Worm (Caenorhabditis elegans) whole organism, L1 larva: Measurements from ENCODE around the gene nhr-121.

Source experiments
- C04F5.9 ChIP-seq: sonication (generic microtip); optimal IDR thresholded peaks from 2 replicates; lab custom pipeline; 2016; ENCODE audit warnings: missing genetic modification characterization, missing compliant biosample characterization
- C16A3.4 ChIP-seq: fragments of 150-350 bp; optimal IDR thresholded peaks from 2 replicates; lab custom pipeline; 2014; ENCODE audit warnings: missing biosample characterization, missing genetic modification characterization
- C34B4.2 ChIP-seq: sonication (generic microtip); optimal IDR thresholded peaks from 2 replicates; lab custom pipeline; 2017; ENCODE audit warnings: mild to moderate bottlenecking, missing genetic modification characterization, missing compliant biosample characterization
- F16B12.6 ChIP-seq: fragments of 150-350 bp; optimal IDR thresholded peaks from 2 replicates; lab custom pipeline; 2014; ENCODE audit warnings: missing biosample characterization, missing genetic modification characterization
- aha-1 ChIP-seq: fragments of 150-350 bp; optimal IDR thresholded peaks from 2 replicates; lab custom pipeline; 2014; ENCODE audit warnings: missing biosample characterization, missing genetic modification characterization
- alr-1 ChIP-seq: fragments of 200-800 bp; sonication (Bioruptor generic); optimal IDR thresholded peaks from 2 replicates; lab custom pipeline; 2018; ENCODE audit warnings: borderline replicate concordance, mild to moderate bottlenecking, missing genetic modification characterization, missing compliant biosample characterization
- ama-1 ChIP-seq: fragments of 150-350 bp; optimal IDR thresholded peaks from 2 replicates; lab custom pipeline; 2014
- ceh-63 ChIP-seq: fragments of 200-800 bp; sonication (Bioruptor generic); optimal IDR thresholded peaks from 2 replicates; lab custom pipeline; 2018; ENCODE audit warnings: mild to moderate bottlenecking, missing genetic modification characterization, missing compliant biosample characterization
- ceh-8 ChIP-seq: fragments of 200-800 bp; sonication (Bioruptor generic); optimal IDR thresholded peaks from 2 replicates; lab custom pipeline; 2018; ENCODE audit warnings: mild to moderate bottlenecking, missing genetic modification characterization, moderate library complexity, missing compliant biosample characterization
- ceh-82 ChIP-seq, 3 experiments: fragments of 150-350 bp in 1 of 3; sonication (generic microtip) in 2 of 3; optimal IDR thresholded peaks; 2 replicates each; lab custom pipeline; 2014 to 2017; ENCODE audit warnings: missing biosample characterization in 3 of 3, missing genetic modification characterization in 3 of 3
- ceh-88 ChIP-seq: fragments of 200-800 bp; sonication (Bioruptor generic); IDR thresholded peaks from 2 replicates; pipeline ENCODE4 v1.3.6; 2022; ENCODE audit warnings: missing genetic modification characterization, missing compliant biosample characterization
- ceh-90 ChIP-seq: sonication (generic microtip); optimal IDR thresholded peaks from 2 replicates; lab custom pipeline; 2016; ENCODE audit warnings: missing genetic modification characterization, missing compliant biosample characterization
- dpl-1 ChIP-seq, 3 experiments: fragments of 150-350 bp in 2 of 3; sonication (generic microtip) in 1 of 3; optimal IDR thresholded peaks; 2 replicates each; lab custom pipeline; 2014 to 2017; ENCODE audit warnings: missing biosample characterization in 3 of 3, missing genetic modification characterization in 3 of 3, missing genetic modification reagents in 3 of 3
- efl-3 ChIP-seq: fragments of 200-800 bp; sonication (Bioruptor generic); optimal IDR thresholded peaks from 2 replicates; lab custom pipeline; 2018; ENCODE audit warnings: mild to moderate bottlenecking, missing genetic modification characterization, missing compliant biosample characterization
- egl-13 ChIP-seq: sonication (generic microtip); optimal IDR thresholded peaks from 2 replicates; lab custom pipeline; 2016; ENCODE audit warnings: missing genotype, missing genetic modification reagents, missing genetic modification characterization, missing compliant biosample characterization
- elt-2 ChIP-seq: sonication (generic microtip); optimal IDR thresholded peaks from 2 replicates; lab custom pipeline; 2016; ENCODE audit warnings: missing genetic modification characterization, mild to moderate bottlenecking, inconsistent platforms, missing compliant biosample characterization, missing genetic modification reagents
- ets-5 ChIP-seq: fragments of 200-800 bp; sonication (Bioruptor generic); IDR thresholded peaks from 2 replicates; pipeline ENCODE4 v1.3.6; 2022; ENCODE audit warnings: missing genetic modification characterization, missing compliant biosample characterization
- hlh-17 ChIP-seq: fragments of 200-800 bp; sonication (Bioruptor generic); optimal IDR thresholded peaks from 2 replicates; lab custom pipeline; 2018; ENCODE audit warnings: missing genetic modification characterization, mild to moderate bottlenecking, missing compliant biosample characterization, moderate library complexity, borderline replicate concordance
- lin-13 ChIP-seq: fragments of 150-350 bp; optimal IDR thresholded peaks from 2 replicates; lab custom pipeline; 2014; ENCODE audit warnings: missing biosample characterization, missing genetic modification reagents, missing genetic modification characterization
- lin-14 ChIP-seq: fragments of 200-800 bp; sonication (Bioruptor generic); optimal IDR thresholded peaks from 2 replicates; lab custom pipeline; 2018; ENCODE audit warnings: mild to moderate bottlenecking, missing genetic modification characterization, moderate library complexity, missing compliant biosample characterization
- lin-35 ChIP-seq, 2 experiments: fragments of 150-350 bp; optimal IDR thresholded peaks; 2 replicates each; lab custom pipeline; 2014; ENCODE audit warnings: missing biosample characterization in 2 of 2, missing genetic modification characterization in 2 of 2, missing genetic modification reagents in 2 of 2
- lin-39 ChIP-seq: fragments of 150-350 bp; optimal IDR thresholded peaks from 2 replicates; lab custom pipeline; 2014; ENCODE audit warnings: missing biosample characterization, missing genetic modification reagents, missing genetic modification characterization
- lir-3 ChIP-seq: sonication (generic microtip); optimal IDR thresholded peaks from 2 replicates; lab custom pipeline; 2016; ENCODE audit warnings: mild to moderate bottlenecking, missing genetic modification characterization, moderate library complexity, missing compliant biosample characterization; ENCODE audit not compliant: poor library complexity
- mab-9 ChIP-seq: fragments of 200-800 bp; sonication (Bioruptor generic); IDR thresholded peaks from 2 replicates; pipeline ENCODE4 v1.3.6; 2022; ENCODE audit warnings: missing genetic modification reagents, missing genetic modification characterization, missing compliant biosample characterization
- mdl-1 ChIP-seq, 2 experiments: fragments of 150-350 bp; optimal IDR thresholded peaks; 2 replicates each; lab custom pipeline; 2014 to 2017; ENCODE audit warnings: missing biosample characterization in 2 of 2, missing genetic modification characterization in 2 of 2, inconsistent platforms in 1 of 2
- mef-2 ChIP-seq: fragments of 150-350 bp; optimal IDR thresholded peaks from 2 replicates; lab custom pipeline; 2014; ENCODE audit warnings: missing biosample characterization, missing genetic modification characterization
- mep-1 ChIP-seq: fragments of 150-350 bp; optimal IDR thresholded peaks from 2 replicates; lab custom pipeline; 2014; ENCODE audit warnings: missing biosample characterization, missing genetic modification characterization
- nhr-12 ChIP-seq: sonication (generic microtip); optimal IDR thresholded peaks from 2 replicates; lab custom pipeline; 2017; ENCODE audit warnings: missing biosample characterization, missing genetic modification characterization
- pag-3 ChIP-seq: sonication (generic microtip); optimal IDR thresholded peaks from 2 replicates; lab custom pipeline; 2017; ENCODE audit warnings: missing genetic modification characterization, mild to moderate bottlenecking, missing compliant biosample characterization, antibody characterized with exemption, borderline replicate concordance; ENCODE audit not compliant: insufficient read depth
- pqm-1 ChIP-seq: sonication (generic microtip); optimal IDR thresholded peaks from 3 replicates; lab custom pipeline; 2017; ENCODE audit warnings: missing biosample characterization, missing genetic modification characterization
- skn-1 ChIP-seq: fragments of 150-350 bp; optimal IDR thresholded peaks from 2 replicates; lab custom pipeline; 2014; ENCODE audit warnings: missing biosample characterization, missing genetic modification characterization
- snpc-4 ChIP-seq: fragments of 150-350 bp; optimal IDR thresholded peaks from 2 replicates; lab custom pipeline; 2014; ENCODE audit warnings: missing biosample characterization, missing genetic modification characterization
- sox-4 ChIP-seq: sonication (generic microtip); optimal IDR thresholded peaks from 2 replicates; lab custom pipeline; 2016; ENCODE audit warnings: missing genetic modification characterization, missing compliant biosample characterization
- swsn-7 ChIP-seq: sonication (generic microtip); optimal IDR thresholded peaks from 2 replicates; lab custom pipeline; 2016; ENCODE audit warnings: missing genetic modification characterization, missing compliant biosample characterization
- tbx-2 ChIP-seq: sonication (generic microtip); optimal IDR thresholded peaks from 2 replicates; lab custom pipeline; 2016; ENCODE audit warnings: missing genetic modification characterization, missing compliant biosample characterization
- tlp-1 ChIP-seq: fragments of 150-350 bp; optimal IDR thresholded peaks from 2 replicates; lab custom pipeline; 2014; ENCODE audit warnings: missing biosample characterization, missing genetic modification characterization
- unc-130 ChIP-seq: fragments of 150-350 bp; optimal IDR thresholded peaks from 2 replicates; lab custom pipeline; 2017; ENCODE audit warnings: missing biosample characterization, missing genetic modification characterization, inconsistent platforms
- unc-30 ChIP-seq: sonication (generic microtip); optimal IDR thresholded peaks from 2 replicates; lab custom pipeline; 2017; ENCODE audit warnings: missing biosample characterization, missing genetic modification characterization
- unc-86 ChIP-seq: sonication (generic microtip); optimal IDR thresholded peaks from 2 replicates; lab custom pipeline; 2016; ENCODE audit warnings: missing genetic modification characterization, missing compliant biosample characterization
- unc-98 ChIP-seq: fragments of 200-800 bp; sonication (Bioruptor generic); IDR thresholded peaks from 2 replicates; pipeline ENCODE4 v1.3.6; 2022; ENCODE audit warnings: missing genetic modification characterization, missing compliant biosample characterization
- vab-15 ChIP-seq: sonication (generic microtip); optimal IDR thresholded peaks from 2 replicates; lab custom pipeline; 2017; ENCODE audit warnings: missing genotype, mild to moderate bottlenecking, missing genetic modification characterization, missing compliant biosample characterization
- xbp-1 ChIP-seq: sonication (generic microtip); optimal IDR thresholded peaks from 2 replicates; lab custom pipeline; 2016; ENCODE audit warnings: missing genetic modification characterization, missing compliant biosample characterization
- ztf-11 ChIP-seq, 2 experiments: sonication (generic microtip); optimal IDR thresholded peaks; 2 replicates each; lab custom pipeline; 2016 to 2017; ENCODE audit warnings: missing genetic modification characterization in 2 of 2, missing biosample characterization in 1 of 2, missing compliant biosample characterization in 1 of 2

Gene nhr-121

ce11 chrIII:2454757-2455306 lies at the start of gene nhr-121:
Gene nhr-121 (minus strand): TSS chrIII:2454807.
- no peak for TF ChIP-seq C04F5.9 (tag; lab: Kevin White, UChicago)
- TF ChIP-seq hlh-17 (GFP tag; lab: Kevin White, UChicago): no peak
- no peak for TF ChIP-seq ceh-88 (GFP tag; lab: Robert Waterston, UW)
- no peak for TF ChIP-seq skn-1 (tag; lab: Kevin White, UChicago)
- TF ChIP-seq alr-1 (tag; lab: Kevin White, UChicago): no peak
- TF ChIP-seq vab-15 (tag; lab: Kevin White, UChicago): no peak
- TF ChIP-seq mdl-1 (tag; optimal IDR thresholded peaks at IDR 0.05; lab: Kevin White, UChicago): no peak
- TF ChIP-seq elt-2 (tag; lab: Kevin White, UChicago): peak; percentile 63
- peak in 1 of 2 experiments; percentile 37 for TF ChIP-seq lin-35 (GFP tag; optimal IDR thresholded peaks at IDR 0.05; lab: Kevin White, UChicago)
- TF ChIP-seq nhr-12 (tag; lab: Kevin White, UChicago): no peak
- no peak for TF ChIP-seq lin-13 (GFP tag; lab: Kevin White, UChicago)
- no peak for TF ChIP-seq lir-3 (tag; lab: Kevin White, UChicago)

- peak; percentile 69; the same call in 1 of the 2 replicates for TF ChIP-seq mab-9 (GFP tag; lab: Robert Waterston, UW)
Measured at ce11 chrIII:2497270-2498201, 42.9 kb upstream of the nhr-121 start.

- peak in 1 of 3 experiments; percentile 15 for TF ChIP-seq ceh-82 (tag; optimal IDR thresholded peaks at IDR 0.05; lab: Kevin White, UChicago)
- no peak for TF ChIP-seq unc-98 (GFP tag; lab: Robert Waterston, UW)
- TF ChIP-seq egl-13 (tag; lab: Kevin White, UChicago): no peak
- TF ChIP-seq unc-30: no peak
- no peak for TF ChIP-seq lin-14
- no peak for TF ChIP-seq pqm-1 (tag; lab: Kevin White, UChicago)
- no peak for TF ChIP-seq C04F5.9 (tag; lab: Kevin White, UChicago)
- TF ChIP-seq ceh-90 (tag; lab: Kevin White, UChicago): no peak
- TF ChIP-seq ceh-63 (GFP tag; lab: Kevin White, UChicago): no peak
- TF ChIP-seq mep-1 (tag; lab: Kevin White, UChicago): peak; percentile 26
- TF ChIP-seq tbx-2 (tag; lab: Kevin White, UChicago): no peak
- no peak for TF ChIP-seq ceh-8 (GFP tag; lab: Kevin White, UChicago)
- TF ChIP-seq tlp-1 (tag; lab: Kevin White, UChicago): no peak
- no peak for TF ChIP-seq ets-5 (GFP tag; lab: Robert Waterston, UW)
- no peak for TF ChIP-seq efl-3 (GFP tag; lab: Kevin White, UChicago)
- TF ChIP-seq hlh-17 (GFP tag; lab: Kevin White, UChicago): no peak
- no peak for TF ChIP-seq unc-130 (tag; lab: Kevin White, UChicago)
- no peak for TF ChIP-seq lir-3 (tag; lab: Kevin White, UChicago)
- TF ChIP-seq lin-39 (tag; lab: Kevin White, UChicago): no peak
- TF ChIP-seq elt-2 (tag; lab: Kevin White, UChicago): no peak
- peak in 2 of 3 experiments; percentile 35 to 67 for TF ChIP-seq dpl-1 (GFP tag; optimal IDR thresholded peaks at IDR 0.05; lab: Kevin White, UChicago)
- TF ChIP-seq C16A3.4 (tag; lab: Kevin White, UChicago): no peak
- TF ChIP-seq skn-1 (tag; lab: Kevin White, UChicago): peak; percentile 20
- TF ChIP-seq mef-2 (tag; lab: Kevin White, UChicago): no peak
- no peak for TF ChIP-seq C34B4.2 (tag; lab: Kevin White, UChicago)
- TF ChIP-seq swsn-7 (tag; lab: Kevin White, UChicago): no peak
- TF ChIP-seq snpc-4 (tag; lab: Kevin White, UChicago): no peak
- TF ChIP-seq unc-86 (tag; lab: Kevin White, UChicago): no peak
- peak; percentile 88 for TF ChIP-seq F16B12.6 (tag; lab: Kevin White, UChicago)
- no peak for TF ChIP-seq pag-3 (tag; lab: Kevin White, UChicago)
- no peak for TF ChIP-seq aha-1
- peak; percentile 38 for TF ChIP-seq xbp-1 (tag; lab: Kevin White, UChicago)
- no peak for TF ChIP-seq ama-1 (lab: Kevin White, UChicago)
- TF ChIP-seq sox-4 (tag; lab: Kevin White, UChicago): no peak
- no peak for TF ChIP-seq ztf-11 (tag; optimal IDR thresholded peaks at IDR 0.05; lab: Kevin White, UChicago)
Measured at ce11 chrIII:2487046-2487760, 32.6 kb upstream of the nhr-121 start, which contains the start of gene Y54F10AL.1. Gene Y54F10AL.1 (plus strand): TSS chrIII:2487710.
